Worm (Caenorhabditis elegans) whole organism, L4 larva: ENCODE measurements around the gene sahd-1.
A peak's percentile ranks its signal among the peaks of the same experiment; 100 is the strongest.

ENCODE experiments used
- R02D3.7 ChIP-seq: fragments of 150-350 bp; sonication (generic microtip); optimal IDR thresholded peaks from 3 replicates; lab custom pipeline; 2014; ENCODE audit warnings: missing biosample characterization, missing genetic modification characterization
- T20F7.1 ChIP-seq: fragments of 200-800 bp; sonication (Bioruptor generic); optimal IDR thresholded peaks from 2 replicates; lab custom pipeline; 2018; ENCODE audit warnings: mild to moderate bottlenecking, missing genetic modification characterization, missing compliant biosample characterization
- Y5F2A.4 ChIP-seq: fragments of 200-800 bp; sonication (Bioruptor generic); optimal IDR thresholded peaks from 2 replicates; lab custom pipeline; 2018; ENCODE audit warnings: mild to moderate bottlenecking, missing genetic modification characterization, missing compliant biosample characterization
- Y75B8A.6 ChIP-seq: fragments of 200-800 bp; sonication (Bioruptor generic); IDR thresholded peaks from 2 replicates; pipeline ENCODE4 v1.3.6; 2022; ENCODE audit warnings: missing genetic modification reagents, missing genetic modification characterization, missing compliant biosample characterization
- ZK337.2 ChIP-seq: fragments of 200-800 bp; sonication (Bioruptor generic); IDR thresholded peaks from 2 replicates; pipeline ENCODE4 v1.3.6; 2022; ENCODE audit warnings: missing genetic modification reagents, missing genetic modification characterization, missing compliant biosample characterization
- arid-1 ChIP-seq: fragments of 200-800 bp; sonication (Bioruptor generic); conservative IDR thresholded peaks from 2 replicates; pipeline ENCODE4 v1.3.6; 2022; ENCODE audit warnings: missing genetic modification reagents, missing genetic modification characterization, missing compliant biosample characterization
- attf-4 ChIP-seq: sonication (generic microtip); optimal IDR thresholded peaks from 3 replicates; lab custom pipeline; 2017; ENCODE audit warnings: missing biosample characterization, missing genetic modification characterization
- ces-1 ChIP-seq: fragments of 150-350 bp; sonication (generic microtip); optimal IDR thresholded peaks from 4 replicates; lab custom pipeline; 2014; ENCODE audit warnings: missing biosample characterization, missing genetic modification reagents, missing genetic modification characterization
- daf-8 ChIP-seq: fragments of 200-800 bp; sonication (Bioruptor generic); IDR thresholded peaks from 2 replicates; pipeline ENCODE4 v1.3.6; 2022; ENCODE audit warnings: missing genetic modification characterization, missing compliant biosample characterization
- dmd-9 ChIP-seq: fragments of 200-800 bp; sonication (Bioruptor generic); IDR thresholded peaks from 2 replicates; pipeline ENCODE4 v1.3.6; 2022; ENCODE audit warnings: missing genetic modification reagents, missing genetic modification characterization, missing compliant biosample characterization
- egl-27 ChIP-seq: sonication (generic microtip); optimal IDR thresholded peaks from 3 replicates; lab custom pipeline; 2017; ENCODE audit warnings: missing biosample characterization, missing genetic modification reagents, missing genetic modification characterization
- egl-43 ChIP-seq: fragments of 200-800 bp; sonication (Bioruptor generic); IDR thresholded peaks from 2 replicates; pipeline ENCODE4 v1.3.6; 2022; ENCODE audit warnings: missing genetic modification reagents, missing genetic modification characterization, missing compliant biosample characterization
- gei-8 ChIP-seq: fragments of 200-800 bp; sonication (Bioruptor generic); optimal IDR thresholded peaks from 2 replicates; lab custom pipeline; 2018; ENCODE audit warnings: mild to moderate bottlenecking, missing genetic modification characterization, missing compliant biosample characterization
- hif-1 ChIP-seq, 2 experiments: sonication (generic microtip); optimal IDR thresholded peaks; 2 replicates each; lab custom pipeline; 2016 to 2017; ENCODE audit warnings: missing compliant biosample characterization in 2 of 2, missing genetic modification characterization in 2 of 2, missing genetic modification reagents in 2 of 2, missing genotype in 2 of 2, mild to moderate bottlenecking in 1 of 2
- hlh-11 ChIP-seq: fragments of 200-800 bp; sonication (Bioruptor generic); optimal IDR thresholded peaks from 2 replicates; lab custom pipeline; 2018; ENCODE audit warnings: mild to moderate bottlenecking, missing genetic modification characterization, missing compliant biosample characterization
- lin-1 ChIP-seq: fragments of 200-800 bp; sonication (Bioruptor generic); IDR thresholded peaks from 2 replicates; pipeline ENCODE4 v1.3.6; 2022; ENCODE audit warnings: missing genetic modification reagents, missing genetic modification characterization, missing compliant biosample characterization
- mep-1 ChIP-seq: fragments of 150-350 bp; sonication (generic microtip); optimal IDR thresholded peaks from 3 replicates; lab custom pipeline; 2014; ENCODE audit warnings: missing biosample characterization, missing genetic modification characterization
- nhr-102 ChIP-seq: sonication (generic microtip); optimal IDR thresholded peaks from 2 replicates; lab custom pipeline; 2016; ENCODE audit warnings: mild to moderate bottlenecking, missing genetic modification characterization, moderate library complexity, missing compliant biosample characterization
- nhr-28 ChIP-seq: fragments of 150-350 bp; optimal IDR thresholded peaks from 2 replicates; lab custom pipeline; 2014; ENCODE audit warnings: missing biosample characterization, missing genetic modification characterization
- nhr-41 ChIP-seq: fragments of 200-800 bp; sonication (Bioruptor generic); IDR thresholded peaks from 2 replicates; pipeline ENCODE4 v1.3.6; 2022; ENCODE audit warnings: missing genetic modification reagents, missing genetic modification characterization, missing compliant biosample characterization
- nhr-76 ChIP-seq: fragments of 150-350 bp; optimal IDR thresholded peaks from 2 replicates; lab custom pipeline; 2014; ENCODE audit warnings: missing biosample characterization, missing genetic modification characterization
- pha-4 ChIP-seq, 2 experiments: fragments of 150-350 bp in 1 of 2; fragments of 200-800 bp in 1 of 2; sonication (Bioruptor generic) in 1 of 2; IDR thresholded peaks in 1 of 2; optimal IDR thresholded peaks in 1 of 2; 2 replicates each; pipeline versions ENCODE4 v1.3.6 to Lab custom; 2014 to 2022; ENCODE audit warnings: missing genetic modification characterization in 2 of 2, missing genetic modification reagents in 2 of 2, missing biosample characterization in 1 of 2, missing compliant biosample characterization in 1 of 2
- rbr-2 ChIP-seq: sonication (generic microtip); optimal IDR thresholded peaks from 2 replicates; lab custom pipeline; 2016; ENCODE audit warnings: missing genotype, missing genetic modification characterization, missing compliant biosample characterization
- spr-1 ChIP-seq: sonication (generic microtip); optimal IDR thresholded peaks from 2 replicates; lab custom pipeline; 2016; ENCODE audit warnings: mild to moderate bottlenecking, missing genetic modification characterization, missing compliant biosample characterization
- spr-3 ChIP-seq: fragments of 200-800 bp; sonication (Bioruptor generic); optimal IDR thresholded peaks from 2 replicates; lab custom pipeline; 2018; ENCODE audit warnings: mild to moderate bottlenecking, missing genetic modification characterization, missing compliant biosample characterization
- unc-39 ChIP-seq: sonication (generic microtip); optimal IDR thresholded peaks from 2 replicates; lab custom pipeline; 2017; ENCODE audit warnings: missing biosample characterization, missing genetic modification characterization
- unc-62 ChIP-seq, 3 experiments: fragments of 150-350 bp in 1 of 3; sonication (generic microtip); optimal IDR thresholded peaks in 2 of 3; peaks in 1 of 3; 1 replicate in 1 of 3; 2 replicates in 2 of 3; lab custom pipeline; 2014 to 2017; ENCODE audit warnings: missing biosample characterization in 3 of 3, missing genetic modification characterization in 3 of 3, missing genetic modification reagents in 3 of 3, missing genotype in 1 of 3
- vab-7 ChIP-seq: fragments of 200-800 bp; sonication (Bioruptor generic); IDR thresholded peaks from 2 replicates; pipeline ENCODE4 v1.3.6; 2022; ENCODE audit warnings: missing genetic modification reagents, missing genetic modification characterization, missing compliant biosample characterization
- zfp-2 ChIP-seq: sonication (generic microtip); optimal IDR thresholded peaks from 2 replicates; lab custom pipeline; 2016; ENCODE audit warnings: mild to moderate bottlenecking, missing genetic modification characterization, missing compliant biosample characterization
- zfp-3 ChIP-seq: fragments of 200-800 bp; sonication (Bioruptor generic); conservative IDR thresholded peaks from 2 replicates; pipeline ENCODE4 v1.3.6; 2022; ENCODE audit warnings: missing genetic modification reagents, missing genetic modification characterization, missing compliant biosample characterization
- zip-2 ChIP-seq: fragments of 150-350 bp; optimal IDR thresholded peaks from 2 replicates; lab custom pipeline; 2014; ENCODE audit warnings: missing biosample characterization, missing genetic modification characterization
- ztf-11 ChIP-seq: fragments of 150-350 bp; optimal IDR thresholded peaks from 2 replicates; lab custom pipeline; 2014; ENCODE audit warnings: missing biosample characterization, missing genetic modification characterization

The sahd-1 gene

DNA sequence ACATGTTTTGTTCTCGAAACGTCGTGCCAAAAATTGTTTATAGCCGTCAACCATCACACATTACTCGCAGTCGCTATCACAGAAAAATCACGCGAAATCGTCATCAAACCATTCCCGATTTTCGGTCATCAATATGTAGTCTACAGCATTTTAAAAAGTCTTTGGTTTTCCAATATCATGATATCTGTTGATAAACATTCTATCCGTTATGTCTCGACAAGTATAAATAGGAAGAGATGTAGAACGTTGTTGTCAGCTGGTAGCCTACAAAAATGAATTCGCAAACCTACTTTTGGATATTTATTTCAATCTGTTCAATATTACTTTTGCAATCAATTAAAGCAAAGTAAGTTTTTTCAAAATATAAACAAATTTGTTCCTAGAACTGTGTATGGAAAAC lies 18.4 kb downstream of the sahd-1 start, which contains the start of gene F12A10.1:
Gene F12A10.1, plus strand, starts transcription at position 166 of the 400 bp plus-strand sequence.
- TF ChIP-seq hlh-11 (tag; lab: Kevin White, UChicago) (peak; percentile 30), nhr-41 (GFP tag; lab: Robert Waterston, UW) (no peak), dmd-9 (GFP tag; lab: Robert Waterston, UW) (no peak), nhr-28 (tag; lab: Kevin White, UChicago) (peak; percentile 77)

DNA sequence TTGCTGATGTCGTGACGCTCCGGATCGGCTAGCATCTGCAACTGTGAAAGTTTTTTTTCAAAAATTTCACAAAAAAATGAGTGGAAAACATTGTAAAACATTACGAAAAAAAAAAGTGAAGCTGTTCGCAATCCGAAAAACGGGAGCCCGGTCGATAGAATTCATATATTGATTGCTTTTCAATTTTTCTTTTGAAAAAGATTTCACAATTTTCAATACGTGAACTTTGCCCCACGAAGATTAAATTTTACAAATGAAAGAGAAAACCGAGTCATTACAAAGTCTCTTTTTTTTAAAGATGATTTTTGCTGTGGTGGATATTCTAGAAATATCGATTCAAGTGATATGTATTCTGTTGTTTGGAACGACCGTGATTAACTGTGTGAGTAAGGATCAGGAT lies 20.3 kb downstream of the sahd-1 start, which contains the start of gene F12A10.6:
Gene F12A10.6, minus strand, starts transcription at position 101 of the 400 bp plus-strand sequence.
- no peak for TF ChIP-seq vab-7 (GFP tag; lab: Robert Waterston, UW)
- no peak for TF ChIP-seq gei-8 (GFP tag; lab: Kevin White, UChicago)
- TF ChIP-seq mep-1 (tag; lab: Kevin White, UChicago): no peak
- TF ChIP-seq nhr-76 (tag; lab: Kevin White, UChicago): no peak
- no peak for TF ChIP-seq nhr-28 (tag; lab: Kevin White, UChicago)
- TF ChIP-seq T20F7.1 (GFP tag; lab: Kevin White, UChicago): no peak
- TF ChIP-seq arid-1 (GFP tag; lab: Robert Waterston, UW): no peak
- TF ChIP-seq zfp-3 (GFP tag; lab: Robert Waterston, UW): no peak
- TF ChIP-seq rbr-2 (tag; lab: Kevin White, UChicago): no peak
- no peak for TF ChIP-seq ces-1 (GFP tag; lab: Kevin White, UChicago)
- TF ChIP-seq Y5F2A.4 (GFP tag; lab: Kevin White, UChicago): no peak
- TF ChIP-seq hif-1 (tag; optimal IDR thresholded peaks at IDR 0.05; lab: Kevin White, UChicago): no peak
- no peak for TF ChIP-seq nhr-41 (GFP tag; lab: Robert Waterston, UW)

- TF ChIP-seq egl-43 (GFP tag; lab: Robert Waterston, UW): no peak
- no peak for TF ChIP-seq attf-4 (tag; lab: Kevin White, UChicago)
- TF ChIP-seq spr-1 (tag; lab: Kevin White, UChicago): no peak
- TF ChIP-seq ces-1 (GFP tag; lab: Kevin White, UChicago): no peak
- TF ChIP-seq nhr-102 (tag; lab: Kevin White, UChicago): no peak
- no peak for TF ChIP-seq zip-2 (tag; lab: Kevin White, UChicago)
- TF ChIP-seq zfp-2 (tag; lab: Kevin White, UChicago): no peak
- no peak for TF ChIP-seq egl-27
- TF ChIP-seq zfp-3 (GFP tag; lab: Robert Waterston, UW): no peak
- TF ChIP-seq vab-7 (GFP tag; lab: Robert Waterston, UW): no peak
- TF ChIP-seq pha-4 (GFP tag; IDR thresholded peaks at IDR 0.05; lab: Robert Waterston, UW): no peak
- TF ChIP-seq pha-4 (tag; optimal IDR thresholded peaks at IDR 0.05; lab: Kevin White, UChicago): no peak
- no peak for TF ChIP-seq ZK337.2 (GFP tag; lab: Robert Waterston, UW)
- no peak for TF ChIP-seq Y75B8A.6 (GFP tag; lab: Robert Waterston, UW)
- no peak for TF ChIP-seq mep-1 (tag; lab: Kevin White, UChicago)
- no peak for TF ChIP-seq lin-1 (GFP tag; lab: Robert Waterston, UW)
- no peak for TF ChIP-seq gei-8 (GFP tag; lab: Kevin White, UChicago)
- TF ChIP-seq ztf-11 (tag; lab: Kevin White, UChicago): no peak
- TF ChIP-seq daf-8: no peak
- no peak for TF ChIP-seq unc-39 (tag; lab: Kevin White, UChicago)
- TF ChIP-seq, all 104 proteins: peak for 0
Observed at ce11 chrII:5487844-5488243, 26.9 kb downstream of the sahd-1 start, which contains the start of gene nep-5. Gene nep-5 (plus strand): TSS chrII:5488144.

- TF ChIP-seq spr-3 (GFP tag; lab: Kevin White, UChicago) (no peak), unc-62 (GFP tag; optimal IDR thresholded peaks at IDR 0.05 in 1 of 2; lab: Kevin White, UChicago) (peak in 1 of 2 experiments; percentile 98), unc-62 (tag; optimal IDR thresholded peaks at IDR 0.05; lab: Kevin White, UChicago) (no peak), zfp-3 (GFP tag; lab: Robert Waterston, UW) (no peak), R02D3.7 (tag; lab: Kevin White, UChicago) (no peak)
Observed at ce11 chrII:5481982-5482381, 32.8 kb downstream of the sahd-1 start, which contains the start of gene cal-8. Gene cal-8 (minus strand): TSS chrII:5482041.
